Fruit fly (Drosophila melanogaster): Measurements from ENCODE around the gene Dys.
A peak's percentile ranks its signal among the peaks of the same experiment; 100 is the strongest.

dm6 chr3R:19569139-19569538 lies 108.3 kb downstream of the Dys start:
- TF ChIP-seq topi (GFP tag; optimal IDR thresholded peaks at IDR 0.05) (no peak), acj6 (GFP tag; optimal IDR thresholded peaks at IDR 0.05) (no peak), Blimp-1 (GFP tag; optimal IDR thresholded peaks at IDR 0.05) (no peak), svp (GFP tag) (peak; percentile 59)
